Worm (Caenorhabditis elegans) whole organism, late embryonic: ENCODE measurements around the gene egl-44.

Source experiments
- C08G9.2 ChIP-seq: sonication (generic microtip); optimal IDR thresholded peaks from 2 replicates; lab custom pipeline; 2016; ENCODE audit warnings: mild to moderate bottlenecking, missing genetic modification characterization, moderate library complexity, missing compliant biosample characterization
- F13H6.1 ChIP-seq: sonication (generic microtip); optimal IDR thresholded peaks from 2 replicates; lab custom pipeline; 2016; ENCODE audit warnings: missing genetic modification characterization, missing compliant biosample characterization
- K09A11.1 ChIP-seq: sonication (generic microtip); optimal IDR thresholded peaks from 2 replicates; lab custom pipeline; 2017; ENCODE audit warnings: antibody characterized with exemption, mild to moderate bottlenecking, missing genetic modification characterization, missing compliant biosample characterization; ENCODE audit not compliant: insufficient read depth
- T23F11.4 ChIP-seq: fragments of 200-800 bp; sonication (Bioruptor generic); optimal IDR thresholded peaks from 2 replicates; lab custom pipeline; 2018; ENCODE audit warnings: mild to moderate bottlenecking, missing genetic modification characterization, missing compliant biosample characterization
- Y22D7AL.16 ChIP-seq: sonication (generic microtip); optimal IDR thresholded peaks from 2 replicates; lab custom pipeline; 2016; ENCODE audit warnings: missing genetic modification characterization, missing compliant biosample characterization
- ama-1 ChIP-seq: fragments of 150-350 bp; optimal IDR thresholded peaks from 2 replicates; lab custom pipeline; 2014
- ceh-22 ChIP-seq: sonication (generic microtip); optimal IDR thresholded peaks from 2 replicates; lab custom pipeline; 2017; ENCODE audit warnings: missing biosample characterization, missing genetic modification characterization
- ceh-31 ChIP-seq: sonication (generic microtip); optimal IDR thresholded peaks from 2 replicates; lab custom pipeline; 2016; ENCODE audit warnings: missing genetic modification characterization, missing compliant biosample characterization
- ceh-34 ChIP-seq: sonication (generic microtip); optimal IDR thresholded peaks from 2 replicates; lab custom pipeline; 2016; ENCODE audit warnings: mild to moderate bottlenecking, missing genetic modification characterization, missing compliant biosample characterization
- ceh-45 ChIP-seq: fragments of 200-800 bp; sonication (Bioruptor generic); IDR thresholded peaks from 2 replicates; pipeline ENCODE4 v1.3.6; 2022; ENCODE audit warnings: missing genetic modification reagents, missing genetic modification characterization, missing compliant biosample characterization
- ceh-9 ChIP-seq: sonication (generic microtip); optimal IDR thresholded peaks from 2 replicates; lab custom pipeline; 2016; ENCODE audit warnings: mild to moderate bottlenecking, missing genetic modification characterization, inconsistent platforms, missing compliant biosample characterization
- che-1 ChIP-seq: sonication (generic microtip); optimal IDR thresholded peaks from 2 replicates; lab custom pipeline; 2016; ENCODE audit warnings: mild to moderate bottlenecking, missing genetic modification characterization, missing compliant biosample characterization
- dmd-4 ChIP-seq: sonication (generic microtip); optimal IDR thresholded peaks from 2 replicates; lab custom pipeline; 2016; ENCODE audit warnings: borderline replicate concordance, missing genetic modification characterization, missing compliant biosample characterization
- fkh-6 ChIP-seq: sonication (generic microtip); optimal IDR thresholded peaks from 2 replicates; lab custom pipeline; 2016; ENCODE audit warnings: missing genetic modification characterization, missing compliant biosample characterization
- hlh-13 ChIP-seq: fragments of 200-800 bp; sonication (Bioruptor generic); optimal IDR thresholded peaks from 2 replicates; lab custom pipeline; 2018; ENCODE audit warnings: mild to moderate bottlenecking, missing genetic modification characterization, missing compliant biosample characterization
- hlh-15 ChIP-seq: sonication (generic microtip); optimal IDR thresholded peaks from 2 replicates; lab custom pipeline; 2016; ENCODE audit warnings: missing genetic modification characterization, missing compliant biosample characterization
- hlh-6 ChIP-seq: sonication (generic microtip); optimal IDR thresholded peaks from 2 replicates; lab custom pipeline; 2016; ENCODE audit warnings: missing genotype, missing genetic modification characterization, missing compliant biosample characterization
- hlh-8 ChIP-seq: sonication (generic microtip); optimal IDR thresholded peaks from 2 replicates; lab custom pipeline; 2016; ENCODE audit warnings: missing genotype, missing genetic modification characterization, missing compliant biosample characterization
- lim-6 ChIP-seq: sonication (generic microtip); optimal IDR thresholded peaks from 2 replicates; lab custom pipeline; 2016; ENCODE audit warnings: missing genetic modification characterization, missing compliant biosample characterization
- madf-2 ChIP-seq: sonication (generic microtip); optimal IDR thresholded peaks from 2 replicates; lab custom pipeline; 2017; ENCODE audit warnings: missing genetic modification characterization, missing compliant biosample characterization
- mec-3 ChIP-seq: sonication (generic microtip); optimal IDR thresholded peaks from 2 replicates; lab custom pipeline; 2016; ENCODE audit warnings: borderline replicate concordance, missing genetic modification characterization, missing compliant biosample characterization
- nhr-11 ChIP-seq: fragments of 150-350 bp; optimal IDR thresholded peaks from 2 replicates; lab custom pipeline; 2014; ENCODE audit warnings: missing biosample characterization, missing genetic modification characterization
- nhr-232 ChIP-seq: sonication (generic microtip); optimal IDR thresholded peaks from 2 replicates; lab custom pipeline; 2016; ENCODE audit warnings: missing genetic modification characterization, missing compliant biosample characterization
- odd-2 ChIP-seq: sonication (generic microtip); optimal IDR thresholded peaks from 2 replicates; lab custom pipeline; 2017; ENCODE audit warnings: antibody characterized with exemption, mild to moderate bottlenecking, missing genetic modification characterization, missing compliant biosample characterization
- pha-2 ChIP-seq: sonication (generic microtip); optimal IDR thresholded peaks from 2 replicates; lab custom pipeline; 2017; ENCODE audit warnings: mild to moderate bottlenecking, missing genetic modification characterization, missing compliant biosample characterization
- pqm-1 ChIP-seq: sonication (generic microtip); optimal IDR thresholded peaks from 2 replicates; lab custom pipeline; 2016; ENCODE audit warnings: missing genetic modification characterization, missing compliant biosample characterization
- ref-2 ChIP-seq: sonication (generic microtip); optimal IDR thresholded peaks from 2 replicates; lab custom pipeline; 2016; ENCODE audit warnings: missing genetic modification characterization, missing compliant biosample characterization
- sox-2 ChIP-seq: fragments of 200-800 bp; sonication (Bioruptor generic); IDR thresholded peaks from 2 replicates; pipeline ENCODE4 v1.3.6; 2022; ENCODE audit warnings: missing genetic modification reagents, missing genetic modification characterization, missing compliant biosample characterization
- sox-4 ChIP-seq: sonication (generic microtip); optimal IDR thresholded peaks from 2 replicates; lab custom pipeline; 2017; ENCODE audit warnings: mild to moderate bottlenecking, missing genetic modification characterization, inconsistent platforms, missing compliant biosample characterization
- tbx-2 ChIP-seq: sonication (generic microtip); optimal IDR thresholded peaks from 2 replicates; lab custom pipeline; 2016; ENCODE audit warnings: missing genetic modification characterization, missing compliant biosample characterization
- ttx-3 ChIP-seq: sonication (generic microtip); optimal IDR thresholded peaks from 2 replicates; lab custom pipeline; 2016; ENCODE audit warnings: missing genetic modification reagents, missing genetic modification characterization, missing compliant biosample characterization
- unc-42 ChIP-seq: sonication (generic microtip); optimal IDR thresholded peaks from 2 replicates; lab custom pipeline; 2016; ENCODE audit warnings: missing genotype, missing genetic modification characterization, missing compliant biosample characterization
- unc-55 ChIP-seq: sonication (generic microtip); optimal IDR thresholded peaks from 2 replicates; lab custom pipeline; 2017; ENCODE audit warnings: missing biosample characterization, missing genetic modification reagents, missing genetic modification characterization
- ztf-16 ChIP-seq: sonication (generic microtip); optimal IDR thresholded peaks from 2 replicates; lab custom pipeline; 2017; ENCODE audit warnings: missing genetic modification characterization, missing compliant biosample characterization

Gene egl-44

ce11 chrII:5933133-5933532 is 4.5 kb downstream of the egl-44 start:
- TF ChIP-seq hlh-6 (tag; lab: Kevin White, UChicago) (peak; percentile 30), fkh-6 (peak; percentile 25), C08G9.2 (tag; lab: Kevin White, UChicago) (no peak)
- TF ChIP-seq, all 69 proteins: peak for 2

DNA sequence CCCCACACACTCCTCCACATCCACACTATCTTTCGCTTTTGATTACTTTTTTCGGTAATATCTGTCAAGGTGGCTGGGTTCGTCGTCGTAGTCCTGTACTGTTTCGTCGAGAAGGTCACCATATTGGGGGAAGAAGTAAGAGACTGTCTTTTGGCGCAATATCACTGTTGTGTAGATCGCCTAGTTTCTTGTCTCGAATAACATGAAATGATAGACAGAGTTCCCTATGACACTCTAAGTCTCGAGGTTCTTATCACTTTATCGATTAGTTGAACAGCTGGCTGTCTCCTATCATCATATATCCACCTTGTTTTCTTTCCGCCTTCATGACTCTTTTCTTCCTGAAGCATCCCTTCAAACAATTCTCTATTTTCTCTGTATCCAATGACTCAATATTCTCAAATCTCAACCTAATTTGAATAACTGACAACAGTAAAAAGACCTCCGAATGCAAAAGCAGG is 5.4 kb downstream of the egl-44 start:
- peak; percentile 28 for TF ChIP-seq unc-55 (GFP tag; lab: Kevin White, UChicago)
- no peak for TF ChIP-seq ceh-9
- TF ChIP-seq, all 69 proteins: peak for 1

DNA sequence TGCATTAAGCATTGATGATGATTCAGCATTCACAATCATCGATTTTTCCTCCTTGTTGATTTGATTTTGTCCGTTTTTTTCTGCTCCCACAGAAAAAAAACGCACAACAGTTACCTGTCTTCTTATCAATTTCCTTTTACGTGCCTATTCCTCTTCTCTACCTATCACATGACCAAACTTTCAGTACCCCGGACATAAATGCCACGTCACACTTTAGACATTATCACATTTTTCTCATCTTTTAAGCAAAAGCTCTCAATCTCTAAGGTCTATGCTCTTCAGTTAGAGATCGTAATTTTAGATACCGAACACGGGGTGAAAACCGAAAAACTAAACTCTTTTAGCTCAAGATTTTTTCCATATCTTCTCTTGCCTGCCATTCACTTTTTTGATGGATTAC is 7.4 kb downstream of the egl-44 start:
- TF ChIP-seq hlh-13 (no peak), T23F11.4 (GFP tag; lab: Kevin White, UChicago) (no peak), mec-3 (tag; lab: Kevin White, UChicago) (no peak), hlh-6 (tag; lab: Kevin White, UChicago) (no peak), ceh-22 (tag; lab: Kevin White, UChicago) (no peak)

DNA sequence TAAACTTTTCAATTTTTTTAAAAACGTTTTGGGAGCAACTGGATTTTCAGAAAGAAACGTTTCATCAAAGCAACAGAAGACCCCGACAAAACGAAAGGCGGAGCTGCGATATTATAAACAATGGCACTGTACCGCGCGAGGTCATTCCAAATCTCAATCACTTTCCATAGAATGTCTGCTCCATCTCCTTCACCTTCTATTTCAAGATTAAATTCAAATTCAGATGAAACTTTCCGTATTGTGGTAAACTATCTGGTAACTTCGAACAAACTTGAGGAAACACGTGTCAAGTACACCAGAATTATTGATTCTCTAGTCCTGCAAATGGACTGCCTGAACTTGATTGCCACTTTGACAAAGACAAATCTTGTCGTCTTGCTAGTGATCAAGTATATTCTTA is 12.2 kb downstream of the egl-44 start, which contains the start of gene F28B12.6:
TSS of gene F28B12.6 (plus strand) at position 49 of the 400 bp plus-strand sequence.
- no peak for TF ChIP-seq hlh-13
- TF ChIP-seq hlh-6 (tag; lab: Kevin White, UChicago), result no peak
- no peak for TF ChIP-seq nhr-11 (tag; lab: Kevin White, UChicago)
- TF ChIP-seq hlh-15 (tag; lab: Kevin White, UChicago), result no peak
- TF ChIP-seq ama-1 (lab: Kevin White, UChicago), result no peak
- no peak for TF ChIP-seq hlh-8
- TF ChIP-seq lim-6 (tag; lab: Kevin White, UChicago), result no peak
- TF ChIP-seq ceh-34 (tag; lab: Kevin White, UChicago), result no peak
- no peak for TF ChIP-seq sox-4 (tag; lab: Kevin White, UChicago)
- no peak for TF ChIP-seq ztf-16
- no peak for TF ChIP-seq che-1 (tag; lab: Kevin White, UChicago)

DNA sequence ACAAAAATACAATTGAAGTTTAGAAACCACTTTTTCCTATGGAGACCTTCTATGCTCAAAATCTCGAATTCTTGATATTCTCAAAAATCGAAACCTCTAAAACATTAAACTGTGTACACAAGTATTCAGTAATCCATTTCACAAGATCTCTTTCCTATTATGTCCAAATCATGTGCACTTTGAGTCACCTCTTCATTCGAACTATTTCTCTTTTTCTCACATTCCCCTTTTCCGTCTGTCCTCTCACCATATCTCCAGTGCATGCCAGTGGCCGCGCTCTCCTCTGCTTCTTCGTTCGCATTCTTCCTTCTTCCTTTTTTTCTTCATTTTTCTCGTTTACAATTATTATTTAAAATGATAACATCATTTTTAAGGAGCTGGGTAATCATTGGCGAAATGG is 14.0 kb downstream of the egl-44 start, which contains the start of gene F28B12.1:
TSS of gene F28B12.1 (plus strand) at position 335 of the 400 bp plus-strand sequence.
- TF ChIP-seq unc-42 (tag; lab: Kevin White, UChicago) (peak; percentile 13), ceh-31 (peak; percentile 29), sox-2 (GFP tag; lab: Robert Waterston, UW) (no peak)

DNA sequence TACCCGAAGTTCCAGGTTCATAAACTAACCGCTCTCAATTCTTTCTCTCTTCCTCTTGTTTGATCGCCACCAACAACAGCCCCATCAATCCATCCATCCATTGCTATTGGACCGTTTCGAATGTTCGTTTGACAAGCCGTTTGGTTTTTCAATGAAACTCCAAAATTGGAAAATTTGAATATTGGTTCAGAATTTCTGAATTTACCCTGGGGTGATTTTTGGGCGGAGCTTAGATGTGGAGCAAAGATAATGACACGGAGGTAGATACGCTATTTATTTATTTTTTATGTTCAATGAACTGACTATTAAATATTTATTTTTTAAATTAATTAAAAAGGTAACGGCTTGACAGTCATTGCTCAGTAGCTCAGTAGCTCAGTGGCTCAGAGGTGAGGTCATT is 15.7 kb downstream of the egl-44 start, which contains the start of gene B0034.2:
TSS of gene B0034.2 (minus strand) at position 101 of the 400 bp plus-strand sequence.
- no peak for TF ChIP-seq pqm-1 (tag; lab: Kevin White, UChicago)
- TF ChIP-seq pha-2 (tag; lab: Kevin White, UChicago), result no peak
- TF ChIP-seq nhr-232 (tag; lab: Kevin White, UChicago), result no peak
- no peak for TF ChIP-seq ref-2 (tag; lab: Kevin White, UChicago)
- no peak for TF ChIP-seq madf-2 (tag; lab: Kevin White, UChicago)
- TF ChIP-seq odd-2, result no peak
- no peak for TF ChIP-seq K09A11.1
- no peak for TF ChIP-seq tbx-2 (tag; lab: Kevin White, UChicago)
- no peak for TF ChIP-seq lim-6 (tag; lab: Kevin White, UChicago)
- no peak for TF ChIP-seq C08G9.2 (tag; lab: Kevin White, UChicago)
- TF ChIP-seq F13H6.1, result no peak
- TF ChIP-seq fkh-6, result no peak
- no peak for TF ChIP-seq ttx-3 (tag; lab: Kevin White, UChicago)
- TF ChIP-seq ceh-45 (GFP tag; lab: Robert Waterston, UW), result no peak
- no peak for TF ChIP-seq Y22D7AL.16 (tag; lab: Kevin White, UChicago)
- TF ChIP-seq dmd-4 (tag; lab: Kevin White, UChicago), result no peak
- TF ChIP-seq ceh-22 (tag; lab: Kevin White, UChicago), result no peak
- no peak for TF ChIP-seq nhr-11 (tag; lab: Kevin White, UChicago)
- TF ChIP-seq, all 69 proteins: peak for 0
